Fruit fly (Drosophila melanogaster) whole organism, embryonic: ENCODE results near the gene CG8861.

ENCODE experiments used
- Abd-B ChIP-seq: fragments of 200-800 bp; sonication (Bioruptor generic); optimal IDR thresholded peaks from 2 replicates; lab custom pipeline; 2018; ENCODE audit warnings: missing biosample characterization, mild to moderate bottlenecking, missing genetic modification characterization, moderate library complexity
- CG13894 ChIP-seq: fragments of 200-800 bp; sonication (Bioruptor generic); optimal IDR thresholded peaks from 3 replicates; lab custom pipeline; 2018; ENCODE audit warnings: missing biosample characterization, mild to moderate bottlenecking, missing genetic modification characterization, moderate library complexity
- CG43689 ChIP-seq: fragments of 200-800 bp; sonication (Bioruptor generic); IDR thresholded peaks from 2 replicates; pipeline ENCODE4 v1.3.6; 2022; ENCODE audit warnings: missing biosample characterization, missing genetic modification characterization
- ato ChIP-seq: fragments of 200-800 bp; sonication (Bioruptor generic); IDR thresholded peaks from 2 replicates; pipeline ENCODE4 v1.3.6; 2022; ENCODE audit warnings: missing biosample characterization, missing genetic modification characterization; ENCODE audit not compliant: partially characterized antibody
- crp ChIP-seq, 2 experiments: fragments of 200-800 bp; sonication (Bioruptor generic); optimal IDR thresholded peaks; 2 replicates in 1 of 2; 3 replicates in 1 of 2; lab custom pipeline; 2017; ENCODE audit warnings: missing biosample characterization in 2 of 2, missing genetic modification characterization in 2 of 2, mild to moderate bottlenecking in 1 of 2, moderate library complexity in 1 of 2
- tap ChIP-seq: fragments of 200-800 bp; optimal IDR thresholded peaks from 3 replicates; lab custom pipeline; 2019; ENCODE audit warnings: missing biosample characterization, mild to moderate bottlenecking, missing genetic modification characterization, moderate library complexity
- vvl ChIP-seq: fragments of 200-800 bp; sonication (Bioruptor generic); IDR thresholded peaks from 2 replicates; pipeline ENCODE4 v1.3.6; 2022; ENCODE audit warnings: missing biosample characterization, missing genetic modification characterization

dm6 chr3R:9287710-9288109, 40.6 kb downstream of the CG8861 start:
- no peak for TF ChIP-seq Abd-B (GFP tag; lab: Kevin White, UChicago)
- TF ChIP-seq CG13894 (tag; lab: Kevin White, UChicago): no peak
- no peak for TF ChIP-seq crp (GFP tag; optimal IDR thresholded peaks at IDR 0.05; lab: Kevin White, UChicago)
- TF ChIP-seq tap (tag; lab: Kevin White, UChicago): no peak
- TF ChIP-seq CG43689 (GFP tag; lab: Robert Waterston, UW): no peak
- TF ChIP-seq ato (GFP tag; lab: Robert Waterston, UW): no peak
- TF ChIP-seq vvl (GFP tag; lab: Robert Waterston, UW): no peak
